Worm (Caenorhabditis elegans): ENCODE data around the gene eef-1A.2.

eef-1A.2 gene

DNA sequence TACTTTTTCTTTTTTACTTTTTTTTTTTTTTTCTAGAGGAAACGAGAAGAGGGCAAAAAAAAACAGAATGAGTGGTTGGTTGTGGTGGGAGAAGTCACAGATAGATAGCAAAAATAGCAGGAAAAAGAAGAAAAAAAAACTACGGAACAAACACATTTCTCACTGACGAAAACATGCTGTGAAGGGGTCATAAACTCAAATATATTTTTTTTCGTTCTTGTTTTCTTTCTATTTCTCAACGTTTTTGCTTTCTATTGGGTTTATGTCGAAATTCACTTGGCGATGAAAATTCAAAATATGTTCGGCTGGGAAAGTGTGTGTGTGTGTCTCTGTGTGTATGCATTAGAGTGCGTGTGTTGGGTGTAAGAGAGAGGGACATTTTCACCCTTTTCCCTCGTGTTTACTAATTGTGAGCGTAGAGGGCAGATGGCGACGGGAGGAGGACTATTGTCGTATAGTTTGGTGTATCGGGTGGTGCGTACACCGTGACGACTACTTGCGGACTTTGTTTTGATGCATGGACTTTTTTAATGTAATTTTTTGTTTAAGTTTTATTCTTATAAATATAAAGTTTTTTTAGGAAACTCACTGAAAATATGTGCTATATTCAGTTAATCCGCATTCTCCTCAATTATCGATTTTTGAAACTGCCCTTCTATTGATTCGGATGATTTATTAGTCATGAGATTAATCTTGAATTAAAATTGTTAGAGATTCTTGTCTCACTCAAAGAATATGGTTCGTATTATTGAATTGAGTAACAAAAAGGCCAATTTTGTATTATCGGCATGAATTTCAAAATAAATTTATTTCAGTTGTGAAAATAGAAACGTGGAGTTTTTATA, 13.9 kb upstream of the eef-1A.2 start:
- TF ChIP-seq unc-62 (GFP tag; optimal IDR thresholded peaks at IDR 0.05) = no peak

DNA sequence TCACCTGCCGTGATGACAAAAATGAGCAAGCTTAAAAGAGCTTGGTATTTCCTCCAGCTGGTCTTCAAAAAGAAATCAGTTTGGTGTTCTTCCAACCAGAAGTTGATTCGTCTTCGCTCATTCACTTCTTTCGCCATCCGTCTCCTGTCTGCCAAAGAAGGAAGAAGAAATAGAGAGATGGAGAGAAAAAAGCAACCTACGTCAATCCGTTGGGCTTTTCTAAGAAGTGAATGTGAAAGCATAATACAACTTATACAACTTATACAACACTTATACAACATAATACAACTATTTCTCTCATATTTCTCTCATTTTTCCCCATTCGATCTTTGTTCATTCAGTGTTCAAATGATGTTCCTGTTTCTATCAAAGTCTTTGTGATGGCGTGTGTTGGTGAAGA, 12.5 kb upstream of the eef-1A.2 start:
- TF ChIP-seq unc-62 (GFP tag; optimal IDR thresholded peaks at IDR 0.05) = no peak

DNA sequence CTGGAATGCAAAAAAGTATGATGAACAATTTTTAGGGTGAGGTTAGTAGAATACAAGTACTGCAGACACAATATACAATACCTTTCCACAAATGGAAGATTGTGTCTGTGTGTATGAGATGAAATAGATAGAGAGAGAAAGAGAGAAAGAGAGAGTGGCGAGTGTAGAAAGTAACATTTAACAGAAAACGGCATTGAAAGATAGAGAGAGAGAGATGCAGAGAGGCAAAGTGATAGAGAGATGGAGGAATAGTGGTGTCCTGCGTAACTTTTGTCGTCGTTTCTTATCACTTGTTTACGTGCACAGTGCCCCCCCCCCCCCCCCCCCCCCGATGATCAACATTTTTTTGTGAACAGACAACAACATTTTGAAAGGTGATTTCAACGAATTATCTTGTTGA, 8.7 kb upstream of the eef-1A.2 start:
- no peak for TF ChIP-seq unc-62 (GFP tag; optimal IDR thresholded peaks at IDR 0.05)

DNA sequence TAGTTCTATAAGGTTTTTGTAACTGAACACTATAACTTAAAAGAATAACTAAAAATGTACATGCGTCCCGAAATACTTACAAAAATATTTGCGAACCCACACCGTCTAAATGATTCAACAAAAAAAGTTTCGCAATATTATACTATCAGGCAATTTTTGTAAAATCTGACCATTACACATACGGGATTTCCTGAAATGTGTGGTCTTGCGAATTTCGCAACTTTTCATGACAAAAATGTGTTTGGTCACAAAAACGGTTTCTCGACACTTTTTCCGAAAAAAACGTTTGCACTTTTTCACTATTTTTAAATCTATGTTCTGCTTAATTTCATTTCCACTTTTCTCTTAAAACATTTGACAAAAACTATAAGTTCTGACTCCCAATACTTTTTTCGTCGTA, 8.2 kb upstream of the eef-1A.2 start:
- TF ChIP-seq unc-62 (GFP tag; optimal IDR thresholded peaks at IDR 0.05) = no peak

DNA sequence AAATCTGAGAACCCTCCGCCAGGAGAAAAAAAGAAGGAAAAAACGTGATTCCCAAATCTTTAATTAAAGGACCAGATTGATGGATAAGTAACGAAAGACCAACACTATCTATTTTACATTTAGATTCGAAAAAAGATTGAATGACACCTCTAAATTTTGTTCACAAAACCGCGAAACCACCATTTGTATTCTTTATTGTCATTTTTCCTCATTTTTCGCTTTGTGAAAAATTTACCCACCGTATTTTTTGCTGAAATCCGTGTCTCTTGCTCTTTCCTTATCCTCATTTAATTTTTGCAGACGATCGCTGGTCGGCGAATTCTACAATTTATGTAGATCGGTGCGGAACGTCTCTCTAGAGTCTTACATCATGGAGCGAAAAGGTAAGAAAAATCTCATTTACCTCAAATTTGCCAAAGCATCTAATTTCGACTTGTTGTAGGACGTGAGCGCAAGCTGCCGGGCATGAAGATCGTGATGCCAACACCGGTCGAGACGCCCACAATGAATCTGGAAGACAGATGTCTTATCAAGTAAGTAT, 7.0 kb upstream of the eef-1A.2 start, which contains the start of the genes sek-1 and R03G5.6:
TSS of gene sek-1 (plus strand) at position 301 of the 541 bp plus-strand sequence.
TSS of gene R03G5.6 (minus strand) at position 491 of the 541 bp plus-strand sequence.
- TF ChIP-seq unc-62 (GFP tag; optimal IDR thresholded peaks at IDR 0.05) = no peak

DNA sequence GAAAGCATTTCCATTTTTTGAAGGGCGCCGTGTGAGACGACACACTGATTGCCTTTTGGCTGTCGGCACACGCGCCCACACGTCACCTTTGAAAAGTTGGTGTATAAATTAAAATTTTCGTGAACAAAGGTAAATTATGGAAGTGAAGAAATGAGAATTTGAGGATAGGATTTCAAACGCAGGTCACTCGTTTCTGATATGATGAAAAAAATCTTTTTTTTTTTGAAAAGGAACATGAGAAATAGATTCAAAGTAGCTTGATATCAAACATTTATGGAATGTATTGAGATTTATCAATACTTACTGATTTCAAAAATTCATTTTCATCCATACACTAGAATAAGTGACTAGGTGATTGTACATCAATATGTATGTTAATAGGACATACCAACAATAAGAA, 5.9 kb upstream of the eef-1A.2 start:
- no peak for TF ChIP-seq unc-62 (GFP tag; optimal IDR thresholded peaks at IDR 0.05)

DNA sequence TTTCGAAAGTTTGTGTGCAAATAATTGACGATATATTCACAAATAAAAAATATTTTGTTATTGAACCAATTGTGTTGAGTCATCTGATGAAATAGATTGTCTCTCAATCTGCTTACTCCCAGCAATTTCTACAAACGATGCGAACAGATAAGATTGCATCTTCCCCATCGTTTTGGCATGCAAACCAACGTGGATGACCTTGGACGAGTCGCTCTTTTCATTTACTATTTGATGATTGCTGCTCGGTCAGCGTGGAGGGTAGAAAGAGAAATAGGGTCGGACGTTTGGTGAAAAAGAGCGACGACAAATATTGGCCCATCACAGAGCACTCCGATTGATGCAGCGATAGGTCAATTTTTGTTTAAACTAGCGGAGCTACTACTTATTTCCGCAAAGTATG, 2.3 kb downstream of the eef-1A.2 start:
- no peak for TF ChIP-seq unc-62 (GFP tag; optimal IDR thresholded peaks at IDR 0.05)

DNA sequence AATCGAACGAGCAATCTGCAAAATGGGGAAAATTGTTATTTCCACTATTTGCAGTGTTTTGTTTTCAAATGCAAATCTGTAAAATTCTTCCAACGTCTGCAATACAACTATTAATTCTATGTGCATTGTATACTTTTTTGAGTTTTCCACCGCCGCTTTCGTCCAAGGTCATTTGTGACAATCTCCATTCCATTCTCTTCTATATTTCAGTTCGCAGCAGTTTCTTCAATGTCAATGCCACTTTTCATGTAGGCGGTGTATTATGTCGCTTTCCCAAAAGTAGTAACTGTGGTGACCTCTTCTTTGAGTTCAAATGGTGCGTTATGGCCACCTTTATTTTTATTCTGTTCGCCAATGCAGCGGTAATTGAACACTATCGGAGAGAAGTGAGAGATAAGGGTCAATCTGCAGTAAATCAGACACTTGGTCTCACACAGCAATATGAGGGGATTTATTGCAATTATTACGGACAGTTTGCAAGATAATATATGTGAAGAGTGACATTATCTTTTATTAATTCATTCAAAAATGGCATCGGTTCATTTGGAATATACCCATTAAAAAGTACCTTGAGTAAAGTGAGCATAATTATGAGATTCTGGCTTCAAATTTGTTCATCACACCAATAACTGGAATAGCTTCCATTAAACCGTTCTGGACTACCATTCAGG, 3.3 kb downstream of the eef-1A.2 start:
- no peak for TF ChIP-seq unc-62 (GFP tag; optimal IDR thresholded peaks at IDR 0.05)

DNA sequence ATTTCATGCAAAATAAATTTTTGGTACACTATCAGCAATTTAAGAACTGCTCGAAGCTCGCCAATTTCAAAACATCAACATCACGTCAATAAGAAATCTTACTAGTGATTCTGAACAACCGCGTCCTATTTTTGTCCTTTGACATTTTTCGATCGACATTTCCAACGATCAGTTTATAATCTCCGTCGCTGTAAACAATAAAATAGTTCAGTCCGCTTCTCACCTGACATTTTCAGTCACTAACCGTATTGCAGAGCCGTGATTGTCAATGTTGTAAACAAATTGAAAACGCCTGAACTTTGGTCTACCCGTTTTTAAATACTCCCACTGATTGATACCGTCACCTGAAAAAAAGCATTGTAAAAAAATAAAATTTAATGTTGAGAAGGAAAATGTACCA, 4.5 kb downstream of the eef-1A.2 start:
- no peak for TF ChIP-seq unc-62 (GFP tag; optimal IDR thresholded peaks at IDR 0.05)

DNA sequence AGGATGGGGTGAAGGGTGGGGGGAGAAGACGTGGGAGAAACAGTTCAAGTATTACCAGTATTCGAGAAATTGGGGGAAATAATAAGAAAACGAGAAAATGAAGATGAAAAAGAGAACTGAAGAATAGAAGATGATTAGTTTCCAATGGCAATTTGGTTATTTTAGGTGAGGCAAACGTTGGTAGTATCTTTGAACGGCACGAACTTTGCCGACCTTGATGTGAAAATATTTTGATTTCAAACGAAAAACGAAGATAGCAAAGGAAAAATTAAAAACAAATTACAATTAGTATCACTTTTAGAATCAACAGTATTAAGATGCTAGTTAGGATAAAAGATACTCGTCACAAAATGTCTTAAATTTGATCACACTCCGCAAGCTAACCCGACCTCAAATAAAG, 10.7 kb downstream of the eef-1A.2 start, which contains the start of gene sul-3:
TSS of gene sul-3 (minus strand) at position 101 of the 400 bp plus-strand sequence.
- no peak for TF ChIP-seq unc-62 (GFP tag; optimal IDR thresholded peaks at IDR 0.05)

DNA sequence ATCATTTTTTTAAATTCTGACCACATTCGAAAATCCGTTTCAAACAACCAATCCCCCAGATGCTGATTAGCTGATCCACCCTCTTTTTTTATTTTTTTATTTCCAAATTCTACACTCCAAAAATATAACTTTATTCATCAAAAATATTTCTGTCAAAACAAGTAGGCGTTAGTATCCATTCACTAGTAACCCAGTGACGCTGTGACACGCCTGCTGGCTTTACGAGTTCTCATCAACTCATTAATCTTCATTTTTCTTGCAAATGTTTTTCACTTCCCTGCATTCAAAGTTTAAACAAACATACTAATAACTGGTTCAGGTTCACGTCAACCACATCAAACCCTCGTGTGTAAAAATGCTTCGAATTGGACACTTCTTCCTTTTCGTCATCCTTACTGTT, 15.1 kb downstream of the eef-1A.2 start, which contains the start of gene nlp-101:
TSS of gene nlp-101 (plus strand) at position 301 of the 400 bp plus-strand sequence.
- no peak for TF ChIP-seq unc-62 (GFP tag; optimal IDR thresholded peaks at IDR 0.05)

DNA sequence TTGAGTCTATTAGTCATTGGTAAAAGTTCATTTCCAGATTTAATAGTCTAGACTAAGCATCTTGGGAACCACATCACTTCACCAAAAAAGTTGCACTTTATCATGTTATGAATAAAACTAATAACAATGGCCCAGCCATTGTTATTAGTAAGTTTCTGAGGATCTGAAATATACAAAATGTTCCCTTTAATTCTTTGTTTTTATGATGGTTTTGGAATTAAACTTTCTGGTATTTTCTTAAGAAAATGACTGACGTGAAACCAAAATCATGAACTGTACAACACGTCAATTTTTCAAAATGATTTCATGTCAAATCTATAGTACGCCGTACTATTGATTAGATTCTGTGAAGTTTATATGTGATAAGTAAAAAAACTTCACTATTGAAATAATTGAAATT, 16.5 kb downstream of the eef-1A.2 start:
- TF ChIP-seq unc-62 (GFP tag; optimal IDR thresholded peaks at IDR 0.05) = no peak

DNA sequence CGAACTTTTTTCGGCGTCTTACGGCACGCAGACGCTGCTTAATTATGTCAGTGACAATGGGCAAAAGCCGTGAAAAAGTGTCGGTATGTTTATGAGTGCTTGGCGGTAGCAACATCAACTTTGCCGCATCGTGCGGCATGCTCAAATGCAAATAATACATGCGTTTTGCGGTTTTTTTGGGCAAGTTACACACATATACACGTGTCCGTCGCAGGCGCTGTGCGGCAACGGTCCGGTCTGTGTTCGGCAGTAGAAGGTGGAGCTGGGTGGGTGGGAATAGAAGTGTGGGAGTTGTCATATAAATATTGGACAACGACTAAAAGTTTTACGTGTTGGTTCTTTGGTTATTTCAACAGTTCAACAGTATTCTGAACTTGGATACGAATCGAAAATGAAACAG, 18.8 kb downstream of the eef-1A.2 start, which contains the start of gene idpp-11:
TSS of gene idpp-11 (plus strand) at position 301 of the 400 bp plus-strand sequence.
- TF ChIP-seq unc-62 (GFP tag; optimal IDR thresholded peaks at IDR 0.05) = no peak

DNA sequence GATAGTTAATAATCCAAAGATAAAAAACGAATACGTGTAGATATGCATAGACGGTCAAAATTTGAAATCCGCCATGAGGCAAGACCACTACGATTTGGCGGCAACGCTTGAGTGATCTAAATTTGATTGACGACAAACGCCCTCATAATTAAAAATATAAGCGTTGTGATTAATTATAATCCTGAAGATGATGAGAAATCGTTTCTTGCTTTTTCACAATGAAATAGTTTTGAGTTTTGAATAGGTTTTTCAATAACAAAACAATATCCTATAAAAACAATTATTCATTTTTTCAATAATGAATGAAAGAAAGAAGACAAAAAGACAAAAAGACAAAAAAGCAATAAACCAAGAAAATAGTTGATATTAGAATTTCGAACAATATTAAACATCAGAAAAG, 24.0 kb downstream of the eef-1A.2 start, which contains the start of gene C54D2.6:
TSS of gene C54D2.6 (minus strand) at position 101 of the 400 bp plus-strand sequence.
- TF ChIP-seq unc-62 (GFP tag; optimal IDR thresholded peaks at IDR 0.05) = no peak

DNA sequence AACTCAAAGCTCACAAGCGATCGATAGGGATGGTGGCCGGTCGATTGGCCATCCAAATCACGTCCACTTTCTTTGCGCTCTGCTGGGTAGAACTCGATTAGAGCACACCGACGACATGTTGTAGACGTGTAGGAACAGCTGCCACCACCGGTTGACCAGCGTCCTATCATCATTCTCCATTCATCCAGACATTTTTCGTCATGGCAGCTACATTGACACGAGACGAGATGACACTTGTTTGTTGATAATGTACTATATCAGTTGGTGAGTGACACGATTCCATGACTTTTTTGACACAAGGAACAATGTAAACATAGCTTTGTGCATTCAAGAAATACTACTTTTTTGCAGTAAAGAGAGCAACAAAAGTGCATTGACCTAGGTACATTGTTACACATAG, 43.0 kb downstream of the eef-1A.2 start:
- no peak for TF ChIP-seq unc-62 (GFP tag; optimal IDR thresholded peaks at IDR 0.05)

DNA sequence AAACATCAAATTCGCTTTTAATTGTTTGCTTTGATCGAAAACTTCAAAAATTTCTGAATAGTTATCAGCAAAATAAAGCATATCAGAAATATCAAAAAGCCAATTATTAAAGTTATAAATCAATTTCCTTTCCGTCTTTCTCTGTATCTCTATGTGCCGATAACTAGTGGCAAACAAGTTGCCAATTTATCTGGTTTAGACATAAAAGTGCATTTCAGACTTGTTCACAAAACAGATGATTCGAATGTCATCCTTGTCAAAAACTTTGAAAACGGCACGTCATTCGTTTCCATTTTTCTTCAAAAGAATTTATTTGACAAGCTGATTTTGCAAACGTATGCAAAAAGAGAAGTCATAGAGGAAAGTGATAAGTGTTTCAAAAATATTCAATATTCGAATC, 43.9 kb downstream of the eef-1A.2 start:
- TF ChIP-seq unc-62 (GFP tag; optimal IDR thresholded peaks at IDR 0.05) = no peak

Data from whole organism, dauer.